Worm (Caenorhabditis elegans) whole organism, L4/young adult: ENCODE results near the gene T21B4.15.

Source experiments
- W03F9.2 ChIP-seq: fragments of 150-350 bp; optimal IDR thresholded peaks from 2 replicates; lab custom pipeline; 2014; ENCODE audit warnings: missing biosample characterization, missing genetic modification characterization
- dao-5 ChIP-seq: sonication (generic microtip); optimal IDR thresholded peaks from 2 replicates; lab custom pipeline; 2016; ENCODE audit warnings: missing genotype, missing genetic modification characterization, moderate library complexity, missing compliant biosample characterization
- him-1 ChIP-seq: sonication (generic microtip); optimal IDR thresholded peaks from 2 replicates; lab custom pipeline; 2016; ENCODE audit warnings: missing genotype, missing genetic modification reagents, missing genetic modification characterization, missing compliant biosample characterization

ce11 chrII:12459422-12459821 is 30.6 kb upstream of the T21B4.15 start, which contains the start of gene tag-281:
- TF ChIP-seq him-1 (tag; lab: Kevin White, UChicago) (no peak), dao-5 (no peak), W03F9.2 (tag; lab: Kevin White, UChicago) (peak; percentile 72)
